Fruit fly (Drosophila melanogaster) S2 (cell line): ENCODE data around the gene CG7632.

Experiments
- CG8478 ChIP-seq: fragments of >200 bp; optimal IDR thresholded peaks from 2 replicates; lab custom pipeline; 2018
- CTCF ChIP-seq, 2 experiments: fragments of >200 bp; optimal IDR thresholded peaks; 2 replicates each; lab custom pipeline; 2018

CG7632 gene

DNA sequence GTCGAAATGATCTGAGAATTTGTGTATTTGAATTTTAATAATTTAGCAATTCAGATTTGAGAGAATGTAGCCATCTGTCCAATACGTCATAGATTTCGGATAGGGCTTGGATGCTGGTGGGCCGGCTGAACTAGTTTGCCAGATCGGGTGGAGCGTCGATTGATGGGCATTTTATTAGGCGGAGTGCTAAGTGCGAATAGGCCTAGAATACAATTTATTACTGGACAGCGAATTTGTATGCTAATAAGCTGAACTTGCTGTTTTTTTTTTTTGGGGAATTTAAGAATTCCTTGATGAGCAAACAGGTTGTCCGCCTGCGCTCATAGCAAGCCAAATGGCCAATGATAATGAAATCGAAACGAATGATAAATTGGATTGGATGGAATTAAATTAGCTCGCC is 5.3 kb upstream of the CG7632 start:
- no peak for TF ChIP-seq CTCF (optimal IDR thresholded peaks at IDR 0.05; lab: Kevin White, UChicago)
- TF ChIP-seq CG8478 (lab: Kevin White, UChicago) = no peak

DNA sequence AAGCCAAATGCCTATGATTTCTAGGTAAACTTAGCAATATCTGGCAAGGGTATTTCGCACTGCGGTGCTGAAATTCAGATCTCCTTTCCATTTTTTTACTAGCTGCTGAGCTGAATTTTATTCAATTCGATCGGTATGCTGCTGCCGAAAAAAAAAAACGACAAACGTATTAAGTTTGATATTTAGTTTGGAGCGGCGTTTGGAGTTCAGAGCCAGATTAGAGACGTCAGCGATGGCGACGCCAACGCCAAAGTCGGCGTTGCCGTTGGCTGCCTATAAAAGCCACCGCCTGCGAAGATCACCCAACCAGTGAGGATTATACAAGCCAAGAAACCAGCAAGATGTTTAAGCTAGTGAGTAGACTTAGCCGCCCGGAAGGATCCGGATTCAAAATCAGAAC is 4.2 kb upstream of the CG7632 start, which contains the start of gene Cpr78Cc:
Gene Cpr78Cc (plus strand): TSS at position 301 of the 400 bp plus-strand sequence.
- TF ChIP-seq CG8478 (lab: Kevin White, UChicago) = no peak
- TF ChIP-seq CTCF (optimal IDR thresholded peaks at IDR 0.05; lab: Kevin White, UChicago) = no peak

DNA sequence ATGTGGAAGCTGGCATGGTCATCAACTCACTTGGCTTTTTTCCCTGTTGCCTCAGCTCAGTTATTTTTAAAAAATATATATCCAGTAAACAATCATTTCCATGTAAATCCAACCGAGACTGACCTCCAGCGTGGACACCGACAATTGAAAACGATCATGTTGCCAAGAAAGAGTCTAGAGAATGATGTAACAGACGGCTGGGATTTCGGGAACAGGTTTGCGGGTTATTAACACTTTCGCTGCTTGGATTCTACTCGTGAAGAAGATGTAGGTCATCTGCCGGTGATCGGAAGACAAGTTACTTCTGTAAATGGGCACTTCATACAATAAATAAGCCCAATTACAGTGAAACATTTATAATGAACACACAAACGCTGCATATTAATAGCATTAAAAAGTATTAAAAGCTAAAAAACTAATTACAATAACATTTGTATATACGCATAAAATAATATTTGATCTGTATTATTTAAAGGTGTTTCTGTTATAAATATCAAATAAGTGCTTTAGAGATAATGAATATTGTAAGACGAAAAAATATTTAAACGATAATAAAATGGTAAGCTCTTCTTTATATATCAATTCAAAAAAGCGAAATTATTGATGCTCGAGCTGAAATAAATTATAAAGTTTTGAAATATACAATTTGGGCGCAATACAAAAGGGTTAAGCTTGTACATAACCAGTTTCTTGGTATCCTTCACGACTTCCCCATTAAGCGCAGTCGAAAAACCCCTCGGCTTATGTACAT is 2.6 kb upstream of the CG7632 start:
- TF ChIP-seq CTCF (optimal IDR thresholded peaks at IDR 0.05; lab: Kevin White, UChicago) (no peak), CG8478 (lab: Kevin White, UChicago) (no peak)

DNA sequence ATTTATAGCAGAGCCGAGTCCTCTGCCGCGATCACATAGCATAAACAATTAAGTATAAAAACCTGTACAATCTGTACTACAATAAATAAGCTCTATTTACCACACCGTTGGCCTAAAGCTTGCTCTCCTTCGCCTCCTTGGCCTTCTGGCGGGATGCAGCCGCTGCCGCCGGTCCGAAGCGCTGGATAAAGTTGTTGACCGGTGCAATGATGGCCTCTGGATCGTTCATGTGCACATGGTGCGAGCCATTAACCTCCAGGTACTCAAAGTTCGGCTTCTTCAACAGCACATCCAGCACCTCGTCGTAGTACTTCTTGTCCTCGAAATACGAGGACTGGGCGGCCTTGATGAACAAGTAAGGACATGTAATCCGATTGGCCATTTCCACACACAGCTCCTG is 2.0 kb upstream of the CG7632 start:
- TF ChIP-seq CTCF (optimal IDR thresholded peaks at IDR 0.05; lab: Kevin White, UChicago) (no peak), CG8478 (lab: Kevin White, UChicago) (no peak)

- TF ChIP-seq CG8478 (lab: Kevin White, UChicago) (no peak), CTCF (optimal IDR thresholded peaks at IDR 0.05; lab: Kevin White, UChicago) (no peak)
These were observed 838 bp upstream of the CG7632 start for dm6 chr3L:21303659-21304058.

dm6 chr3L:21317416-21318259 is 13.1 kb downstream of the CG7632 start, which contains the start of gene Pc:
Gene Pc (minus strand): TSS chr3L:21318020.
- peak; percentile 60 to 75 for TF ChIP-seq CTCF (optimal IDR thresholded peaks at IDR 0.05; lab: Kevin White, UChicago)
- no peak for TF ChIP-seq CG8478 (lab: Kevin White, UChicago)

DNA sequence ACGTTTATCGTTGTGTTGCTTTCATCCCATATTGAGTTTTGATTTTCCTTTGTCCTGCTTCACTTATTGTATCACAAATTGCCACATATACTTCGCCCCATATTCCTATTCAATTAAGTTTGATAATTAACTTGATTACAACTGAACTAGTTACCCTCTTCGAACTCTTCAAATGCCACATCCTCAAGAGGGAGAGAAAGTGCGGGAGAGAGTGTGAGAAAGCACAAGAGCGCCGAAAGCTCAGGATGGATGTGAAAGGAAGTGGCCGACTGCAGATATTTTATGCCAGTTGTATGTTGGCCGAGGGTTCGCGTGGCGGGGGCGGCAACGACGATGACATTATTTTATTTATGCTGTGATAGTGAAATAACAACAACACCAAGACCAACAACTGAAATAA is 14.0 kb downstream of the CG7632 start, which contains the start of gene Rab26:
Gene Rab26 (plus strand): TSS at position 301 of the 400 bp plus-strand sequence.
- TF ChIP-seq CG8478 (lab: Kevin White, UChicago) = no peak
- no peak for TF ChIP-seq CTCF (optimal IDR thresholded peaks at IDR 0.05; lab: Kevin White, UChicago)

DNA sequence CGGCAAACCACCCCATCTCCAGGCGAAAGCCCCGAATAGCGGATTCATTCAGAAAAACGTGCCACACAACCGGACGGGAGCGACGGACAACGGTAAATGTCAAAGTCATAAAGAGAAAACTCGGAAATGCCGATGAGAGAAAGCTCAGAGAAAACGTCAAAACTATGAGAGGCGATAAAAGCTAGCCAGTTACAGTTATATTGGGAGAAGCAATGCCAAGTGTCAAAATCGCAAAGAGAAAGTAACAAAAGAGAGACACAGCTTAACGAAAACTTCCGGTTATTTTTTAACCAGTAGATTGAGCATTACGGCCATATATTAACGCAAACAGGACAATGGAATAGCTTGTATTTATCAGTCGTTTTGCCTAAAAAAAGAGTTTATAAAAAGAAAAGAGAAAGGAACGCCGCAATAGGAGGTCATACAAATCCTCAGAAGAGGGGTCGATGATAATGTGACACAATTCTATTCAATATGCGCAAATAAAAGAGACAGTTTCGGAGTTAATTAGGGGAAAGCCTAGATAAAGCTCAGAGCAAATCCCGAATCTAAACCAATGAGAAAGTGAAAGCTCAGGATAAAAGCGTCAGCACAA is 14.9 kb downstream of the CG7632 start:
- TF ChIP-seq CTCF (optimal IDR thresholded peaks at IDR 0.05; lab: Kevin White, UChicago) = no peak
- no peak for TF ChIP-seq CG8478 (lab: Kevin White, UChicago)

DNA sequence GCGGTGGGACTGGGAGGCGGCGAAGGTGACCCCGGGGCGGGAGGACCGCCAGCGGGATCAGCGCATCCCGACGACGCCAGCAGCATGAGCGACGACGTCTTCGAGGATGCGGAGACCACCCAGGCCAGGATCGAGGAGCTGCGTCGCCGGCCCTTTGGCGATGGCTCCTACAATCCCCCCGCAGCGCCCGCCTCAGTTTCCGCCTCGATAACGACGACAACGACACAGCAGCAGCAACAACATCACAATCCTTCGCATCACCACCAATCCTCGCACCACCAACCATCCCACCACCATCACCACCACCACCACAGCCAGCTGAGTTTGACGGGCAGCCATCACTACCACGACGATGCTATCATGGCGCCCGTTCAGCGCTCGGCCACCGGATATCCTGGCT is 15.5 kb downstream of the CG7632 start:
- TF ChIP-seq CG8478 (lab: Kevin White, UChicago) = no peak
- no peak for TF ChIP-seq CTCF (optimal IDR thresholded peaks at IDR 0.05; lab: Kevin White, UChicago)

- TF ChIP-seq CTCF (optimal IDR thresholded peaks at IDR 0.05; lab: Kevin White, UChicago) (no peak), CG8478 (lab: Kevin White, UChicago) (no peak)
These were observed 17.5 kb downstream of the CG7632 start for dm6 chr3L:21321807-21322503.

DNA sequence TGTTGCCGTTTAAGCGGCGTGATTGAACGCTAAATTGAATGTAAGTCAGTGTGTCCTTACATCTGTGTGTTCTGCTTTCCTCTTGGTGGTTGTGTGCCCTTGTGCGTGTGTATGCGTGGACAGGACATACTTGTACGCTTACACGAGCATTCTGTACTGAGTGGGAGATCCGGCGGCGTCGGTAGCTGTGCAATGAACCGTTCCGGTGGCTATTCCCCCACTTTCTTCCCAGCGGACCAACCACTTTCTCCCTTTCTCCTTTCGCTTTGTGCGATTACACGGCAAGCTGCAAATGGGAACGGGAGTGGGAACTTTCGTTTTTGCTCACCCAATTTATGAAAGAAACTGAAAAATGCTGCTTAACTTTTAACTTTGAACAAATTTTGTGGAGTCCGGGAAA is 20.2 kb downstream of the CG7632 start:
- no peak for TF ChIP-seq CG8478 (lab: Kevin White, UChicago)
- no peak for TF ChIP-seq CTCF (optimal IDR thresholded peaks at IDR 0.05; lab: Kevin White, UChicago)

DNA sequence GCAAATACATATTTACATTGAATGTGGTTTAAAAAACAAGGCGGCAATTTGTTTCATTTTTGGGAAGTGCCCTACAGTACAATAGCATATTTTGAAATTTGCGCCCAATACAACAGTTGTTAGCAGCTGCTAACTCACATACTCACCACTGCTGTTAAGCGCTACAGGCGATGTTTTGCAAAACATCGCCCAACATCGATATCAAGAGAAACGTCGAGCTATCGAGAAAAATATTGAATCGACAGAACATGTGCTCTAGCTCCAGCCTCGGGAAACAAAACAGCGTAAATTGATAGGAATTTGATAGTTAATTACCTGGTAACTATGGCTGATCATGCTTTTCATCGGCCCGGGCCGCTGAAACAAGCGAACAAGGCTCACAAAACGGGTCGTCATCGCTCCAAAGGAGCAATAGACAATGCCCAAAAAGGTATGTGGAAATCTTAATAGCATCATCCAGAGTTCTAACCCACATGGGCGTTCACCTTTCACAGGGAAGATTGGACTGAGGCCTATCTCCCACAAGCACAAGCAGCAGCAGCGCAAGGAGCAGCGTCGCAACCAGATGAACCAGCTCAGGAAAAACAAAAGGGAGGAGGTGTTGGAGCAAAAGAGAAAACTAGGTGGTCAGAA is 30.6 kb downstream of the CG7632 start, which contains the start of gene Tsr1:
Gene Tsr1 (plus strand): TSS at position 217 of the 633 bp plus-strand sequence.
- TF ChIP-seq CG8478 (lab: Kevin White, UChicago) (no peak), CTCF (optimal IDR thresholded peaks at IDR 0.05; lab: Kevin White, UChicago) (peak in 1 of 2 experiments; percentile 33)

dm6 chr3L:21342592-21342991 is 38.1 kb downstream of the CG7632 start:
- no peak for TF ChIP-seq CTCF (optimal IDR thresholded peaks at IDR 0.05; lab: Kevin White, UChicago)
- no peak for TF ChIP-seq CG8478 (lab: Kevin White, UChicago)
